Fruit fly (Drosophila melanogaster) whole organism, adult: ENCODE measurements around the gene opa.

ENCODE experiments used
- CG11617 ChIP-seq: fragments of 200-800 bp; sonication (Bioruptor generic); optimal IDR thresholded peaks from 2 replicates; lab custom pipeline; 2017; ENCODE audit warnings: mild to moderate bottlenecking, missing biosample characterization, missing genetic modification reagents, missing genetic modification characterization
- CG12768 ChIP-seq: fragments of 200-800 bp; sonication (Bioruptor generic); optimal IDR thresholded peaks from 2 replicates; lab custom pipeline; 2017; ENCODE audit warnings: missing biosample characterization, missing genetic modification characterization, mild to moderate bottlenecking, moderate library complexity, missing genetic modification reagents
- CG14711 ChIP-seq: fragments of 200-800 bp; sonication (Bioruptor generic); optimal IDR thresholded peaks from 2 replicates; lab custom pipeline; 2018; ENCODE audit warnings: missing biosample characterization, mild to moderate bottlenecking, missing genetic modification characterization, moderate library complexity
- CG1620 ChIP-seq: fragments of 200-800 bp; sonication (Bioruptor generic); optimal IDR thresholded peaks from 2 replicates; lab custom pipeline; 2016; ENCODE audit warnings: missing biosample characterization, missing genetic modification characterization
- CG33017 ChIP-seq: fragments of 200-800 bp; sonication (Bioruptor generic); optimal IDR thresholded peaks from 2 replicates; lab custom pipeline; 2018; ENCODE audit warnings: missing biosample characterization, mild to moderate bottlenecking, missing genetic modification characterization, moderate library complexity
- CG5204 ChIP-seq: fragments of 200-800 bp; sonication (Bioruptor generic); optimal IDR thresholded peaks from 2 replicates; lab custom pipeline; 2016; ENCODE audit warnings: missing biosample characterization, missing genetic modification characterization
- CG7045 ChIP-seq: fragments of 200-800 bp; sonication (Bioruptor generic); optimal IDR thresholded peaks from 2 replicates; lab custom pipeline; 2017; ENCODE audit warnings: missing biosample characterization, mild to moderate bottlenecking, missing genetic modification characterization
- CG7101 ChIP-seq: fragments of 200-800 bp; sonication (Bioruptor generic); optimal IDR thresholded peaks from 2 replicates; lab custom pipeline; 2018; ENCODE audit warnings: missing biosample characterization, mild to moderate bottlenecking, missing genetic modification characterization, moderate library complexity
- Clk ChIP-seq: fragments of 200-800 bp; sonication (Bioruptor generic); optimal IDR thresholded peaks from 2 replicates; lab custom pipeline; 2017; ENCODE audit warnings: missing biosample characterization, missing genetic modification characterization
- Crg-1 ChIP-seq: fragments of 200-800 bp; sonication (Bioruptor generic); optimal IDR thresholded peaks from 2 replicates; lab custom pipeline; 2016; ENCODE audit warnings: missing biosample characterization, missing genetic modification characterization
- Hr96 ChIP-seq: fragments of 200-800 bp; sonication (Bioruptor generic); optimal IDR thresholded peaks from 2 replicates; lab custom pipeline; 2016; ENCODE audit warnings: missing biosample characterization, missing genetic modification characterization
- Mnt ChIP-seq: fragments of 200-800 bp; sonication (Bioruptor generic); optimal IDR thresholded peaks from 2 replicates; lab custom pipeline; 2016; ENCODE audit warnings: missing biosample characterization, mild to moderate bottlenecking, missing genetic modification characterization
- bab1 ChIP-seq: fragments of 200-800 bp; sonication (Bioruptor generic); optimal IDR thresholded peaks from 3 replicates; lab custom pipeline; 2019; ENCODE audit warnings: missing biosample characterization, mild to moderate bottlenecking, missing genetic modification characterization, moderate library complexity
- cic ChIP-seq: fragments of 200-800 bp; sonication (Bioruptor generic); optimal IDR thresholded peaks from 2 replicates; lab custom pipeline; 2017; ENCODE audit warnings: missing biosample characterization, mild to moderate bottlenecking, missing genetic modification characterization, moderate library complexity
- cnc ChIP-seq, 2 experiments: fragments of >200 bp; optimal IDR thresholded peaks; 2 replicates each; lab custom pipeline; 2017
- kay ChIP-seq: fragments of 200-800 bp; sonication (Bioruptor generic); peaks from one replicate; lab custom pipeline; 2016; ENCODE audit warnings: missing biosample characterization, missing genetic modification characterization, borderline replicate concordance
- ovo ChIP-seq: fragments of 200-800 bp; sonication (Bioruptor generic); optimal IDR thresholded peaks from 2 replicates; lab custom pipeline; 2016; ENCODE audit warnings: missing biosample characterization, missing genetic modification characterization
- pad ChIP-seq: fragments of 200-800 bp; sonication (Bioruptor generic); optimal IDR thresholded peaks from 3 replicates; lab custom pipeline; 2017; ENCODE audit warnings: missing biosample characterization, missing genetic modification characterization, mild to moderate bottlenecking, moderate library complexity, missing genetic modification reagents
- tj ChIP-seq: fragments of 200-800 bp; sonication (Bioruptor generic); optimal IDR thresholded peaks from 3 replicates; lab custom pipeline; 2017; ENCODE audit warnings: missing biosample characterization, mild to moderate bottlenecking, missing genetic modification characterization, moderate library complexity
- toe ChIP-seq: fragments of 200-800 bp; sonication (Bioruptor generic); optimal IDR thresholded peaks from 2 replicates; lab custom pipeline; 2016; ENCODE audit warnings: missing biosample characterization, missing genetic modification characterization

The opa gene

DNA sequence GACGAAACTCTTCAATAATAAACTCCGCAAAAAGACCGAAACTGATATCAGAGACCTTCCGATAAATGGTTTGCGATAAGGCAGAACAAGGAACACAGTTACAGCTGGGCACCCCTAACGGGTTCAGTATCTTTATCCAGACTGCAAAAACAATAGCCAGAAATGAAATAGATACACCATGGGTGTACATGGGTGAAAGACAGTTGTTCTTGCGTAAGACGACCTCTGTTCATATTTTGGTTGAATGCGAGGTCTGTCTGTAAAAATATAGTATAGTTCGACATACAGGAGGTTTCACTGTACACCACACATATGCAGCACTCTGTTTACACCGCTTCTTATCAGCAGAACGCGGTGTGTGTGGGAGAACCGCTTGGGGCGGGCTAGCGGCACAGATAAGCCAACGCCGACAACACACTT, 59.5 kb downstream of the opa start:
- TF ChIP-seq kay (GFP tag; lab: Kevin White, UChicago) (no peak), CG33017 (peak; percentile 68), CG1620 (GFP tag; lab: Kevin White, UChicago) (peak; percentile 55), CG7045 (GFP tag; lab: Kevin White, UChicago) (peak; percentile 78), pad (peak; percentile 55), cnc (optimal IDR thresholded peaks at IDR 0.05; lab: Kevin White, UChicago) (no peak), CG7101 (tag; lab: Kevin White, UChicago) (peak; percentile 74), toe (GFP tag; lab: Kevin White, UChicago) (peak; percentile 65), Crg-1 (GFP tag; lab: Kevin White, UChicago) (peak; percentile 33), tj (GFP tag; lab: Kevin White, UChicago) (peak; percentile 31), CG11617 (GFP tag; lab: Kevin White, UChicago) (peak; percentile 69), cic (GFP tag; lab: Kevin White, UChicago) (peak; percentile 79), bab1 (GFP tag; lab: Kevin White, UChicago) (peak; percentile 58), CG12768 (GFP tag; lab: Kevin White, UChicago) (peak; percentile 84), Hr96 (peak; percentile 70), CG5204 (GFP tag; lab: Kevin White, UChicago) (peak; percentile 80), Mnt (GFP tag; lab: Kevin White, UChicago) (peak; percentile 80), ovo (peak; percentile 63), Clk (peak; percentile 61), CG14711 (peak; percentile 62)

- TF ChIP-seq CG11617 (GFP tag; lab: Kevin White, UChicago) (no peak), bab1 (GFP tag; lab: Kevin White, UChicago) (peak; percentile 31), Clk (no peak), CG7101 (tag; lab: Kevin White, UChicago) (no peak)
Observed at dm6 chr3R:4913181-4913580, 60.6 kb downstream of the opa start.

DNA sequence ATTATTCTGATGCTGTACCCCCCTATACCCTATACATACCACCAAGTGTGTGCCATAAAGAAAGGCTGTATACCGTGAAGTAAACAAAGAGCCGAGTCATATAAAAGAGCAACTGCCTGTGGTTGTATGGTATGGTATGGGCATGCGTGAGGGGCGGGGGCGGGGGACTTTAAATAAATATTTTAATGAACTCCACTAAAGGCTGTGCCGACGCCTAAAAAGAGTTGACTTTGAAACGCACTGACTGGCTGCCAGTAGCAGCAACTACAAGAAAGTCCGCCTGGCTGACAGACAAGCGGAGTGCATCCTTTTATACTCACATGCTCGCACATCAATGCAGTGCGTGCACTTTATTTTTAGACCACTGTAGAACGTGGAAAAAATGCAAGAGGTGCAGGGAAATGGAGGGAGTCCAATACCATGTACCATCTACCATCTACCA, 61.8 kb downstream of the opa start:
- no peak for TF ChIP-seq Crg-1 (GFP tag; lab: Kevin White, UChicago)
- no peak for TF ChIP-seq tj (GFP tag; lab: Kevin White, UChicago)
- no peak for TF ChIP-seq Clk
- no peak for TF ChIP-seq bab1 (GFP tag; lab: Kevin White, UChicago)
- no peak for TF ChIP-seq CG11617 (GFP tag; lab: Kevin White, UChicago)
- TF ChIP-seq CG12768 (GFP tag; lab: Kevin White, UChicago): no peak
- TF ChIP-seq CG1620 (GFP tag; lab: Kevin White, UChicago): no peak
- no peak for TF ChIP-seq toe (GFP tag; lab: Kevin White, UChicago)
- no peak for TF ChIP-seq Mnt (GFP tag; lab: Kevin White, UChicago)
- no peak for TF ChIP-seq CG7101 (tag; lab: Kevin White, UChicago)
- no peak for TF ChIP-seq cic (GFP tag; lab: Kevin White, UChicago)
- no peak for TF ChIP-seq CG5204 (GFP tag; lab: Kevin White, UChicago)
- TF ChIP-seq pad: no peak
- no peak for TF ChIP-seq CG33017
- no peak for TF ChIP-seq cnc (optimal IDR thresholded peaks at IDR 0.05; lab: Kevin White, UChicago)
- no peak for TF ChIP-seq CG7045 (GFP tag; lab: Kevin White, UChicago)
- no peak for TF ChIP-seq kay (GFP tag; lab: Kevin White, UChicago)
- TF ChIP-seq ovo: no peak
